Worm (Caenorhabditis elegans): ENCODE measurements around the gene C49C3.6.
A peak's percentile ranks its signal among the peaks of the same experiment; 100 is the strongest.

Gene C49C3.6

ce11 chrIV:17316398-17316797 lies 14.9 kb upstream of the C49C3.6 start, which contains the start of gene C49C3.20:
TSS of gene C49C3.20 (minus strand) at chrIV:17316498.
- TF ChIP-seq zag-1 (tag; optimal IDR thresholded peaks at IDR 0.05): no peak
- TF ChIP-seq mbf-1 (tag; optimal IDR thresholded peaks at IDR 0.05): no peak
- TF ChIP-seq mdl-1 (tag; optimal IDR thresholded peaks at IDR 0.05): no peak
- no peak for TF ChIP-seq egl-27 (tag; optimal IDR thresholded peaks at IDR 0.05)

DNA sequence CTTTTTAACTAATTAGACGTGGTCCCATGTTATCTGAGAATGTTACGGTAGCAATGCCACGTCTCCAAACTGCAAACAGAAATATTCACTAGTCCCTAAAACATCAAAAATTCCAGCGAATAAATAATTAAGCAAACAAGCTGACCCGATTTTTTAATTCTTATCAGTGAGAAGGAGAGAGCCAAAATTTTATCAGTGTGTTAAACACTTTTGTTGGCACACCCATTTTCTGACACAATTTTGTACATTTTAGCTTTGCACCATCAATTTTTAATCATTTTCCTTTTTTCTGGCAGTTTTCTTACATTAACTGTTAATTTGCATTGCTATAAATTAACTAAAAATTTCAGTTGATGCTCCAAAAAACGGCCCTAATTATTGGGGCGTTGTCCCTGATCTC lies 10.9 kb upstream of the C49C3.6 start, which contains the start of gene C49C3.4:
Gene C49C3.4, plus strand, starts transcription at position 351 of the 400 bp plus-strand sequence.
- TF ChIP-seq blmp-1 (tag; optimal IDR thresholded peaks at IDR 0.05; ENCODE audit: insufficient read depth) (no peak), fos-1 (tag; optimal IDR thresholded peaks at IDR 0.05) (peak; percentile 76), peb-1 (tag; optimal IDR thresholded peaks at IDR 0.05) (no peak), gmeb-1 (tag; optimal IDR thresholded peaks at IDR 0.05) (no peak), ZK546.5 (tag; optimal IDR thresholded peaks at IDR 0.05) (no peak), crh-2 (tag; optimal IDR thresholded peaks at IDR 0.05) (no peak)

ce11 chrIV:17328834-17329233 lies 2.5 kb upstream of the C49C3.6 start, which contains the start of gene ceh-88:
TSS of gene ceh-88 (plus strand) at chrIV:17329188.
- TF ChIP-seq C34F6.9 (tag; optimal IDR thresholded peaks at IDR 0.05) (peak; percentile 37), peb-1 (tag; optimal IDR thresholded peaks at IDR 0.05) (no peak)

ce11 chrIV:17332261-17332660 lies 934 bp downstream of the C49C3.6 start, which contains the start of gene C49C3.7:
TSS of gene C49C3.7 (plus strand) at chrIV:17332561.
- TF ChIP-seq skn-1 (tag; optimal IDR thresholded peaks at IDR 0.05) (no peak), mdl-1 (tag; optimal IDR thresholded peaks at IDR 0.05) (no peak), ztf-1 (GFP tag; conservative IDR thresholded peaks at IDR 0.05) (no peak), elt-1 (tag; optimal IDR thresholded peaks at IDR 0.05) (no peak), lin-13 (GFP tag; optimal IDR thresholded peaks at IDR 0.05) (no peak), nhr-23 (tag; optimal IDR thresholded peaks at IDR 0.05) (no peak), F13H6.1 (tag; optimal IDR thresholded peaks at IDR 0.05) (no peak)

- peak; percentile 41 for TF ChIP-seq nhr-129 (tag; optimal IDR thresholded peaks at IDR 0.05)
- TF ChIP-seq zag-1 (tag; optimal IDR thresholded peaks at IDR 0.05): no peak
- no peak for TF ChIP-seq Y55F3AM.14 (GFP tag; optimal IDR thresholded peaks at IDR 0.05)
- no peak for TF ChIP-seq nhr-23 (tag; optimal IDR thresholded peaks at IDR 0.05)
- no peak for TF ChIP-seq ztf-11 (tag; optimal IDR thresholded peaks at IDR 0.05)
- no peak for TF ChIP-seq lin-39 (tag; optimal IDR thresholded peaks at IDR 0.05)
- no peak for TF ChIP-seq ztf-4 (tag; optimal IDR thresholded peaks at IDR 0.05)
- no peak for TF ChIP-seq lin-13 (GFP tag; optimal IDR thresholded peaks at IDR 0.05)
- TF ChIP-seq nhr-21 (tag; optimal IDR thresholded peaks at IDR 0.05): no peak
- peak; percentile 73 for TF ChIP-seq C34F6.9 (tag; optimal IDR thresholded peaks at IDR 0.05)
- TF ChIP-seq ZK546.5 (tag; optimal IDR thresholded peaks at IDR 0.05): no peak
- TF ChIP-seq sem-4 (tag; optimal IDR thresholded peaks at IDR 0.05): no peak
- TF ChIP-seq unc-39 (tag; optimal IDR thresholded peaks at IDR 0.05): no peak
- no peak for TF ChIP-seq sma-9 (GFP tag; optimal IDR thresholded peaks at IDR 0.05)
- TF ChIP-seq sma-9 (tag; optimal IDR thresholded peaks at IDR 0.05): no peak
- TF ChIP-seq nhr-10 (tag; optimal IDR thresholded peaks at IDR 0.05): no peak
- peak; percentile 62 for TF ChIP-seq crh-2 (tag; optimal IDR thresholded peaks at IDR 0.05)
- TF ChIP-seq peb-1 (tag; optimal IDR thresholded peaks at IDR 0.05): no peak
- peak in 1 of 2 experiments; percentile 65 for TF ChIP-seq lsy-2 (tag; optimal IDR thresholded peaks at IDR 0.05)
- no peak for TF ChIP-seq ama-1 (optimal IDR thresholded peaks at IDR 0.05)
- TF ChIP-seq aly-2 (tag; optimal IDR thresholded peaks at IDR 0.05): no peak
- TF ChIP-seq nhr-77 (tag; optimal IDR thresholded peaks at IDR 0.05): no peak
- no peak for TF ChIP-seq ceh-82 (tag; optimal IDR thresholded peaks at IDR 0.05)
- TF ChIP-seq alr-1 (tag; optimal IDR thresholded peaks at IDR 0.05): no peak
- peak; percentile 61 for TF ChIP-seq unc-55 (GFP tag; optimal IDR thresholded peaks at IDR 0.05)
- no peak for TF ChIP-seq gmeb-1 (tag; optimal IDR thresholded peaks at IDR 0.05)
Measured at ce11 chrIV:17333542-17334281, 2.4 kb downstream of the C49C3.6 start, which contains the start of gene C49C3.15. TSS of gene C49C3.15 (plus strand) at chrIV:17334231.

Data from whole organism, L2 larva.